Fruit fly (Drosophila melanogaster) whole organism, adult: ENCODE results near the gene CG2256.

Source experiments
- CG12768 ChIP-seq: fragments of 200-800 bp; sonication (Bioruptor generic); optimal IDR thresholded peaks from 2 replicates; lab custom pipeline; 2017; ENCODE audit warnings: missing biosample characterization, missing genetic modification characterization, mild to moderate bottlenecking, moderate library complexity, missing genetic modification reagents
- CG1620 ChIP-seq: fragments of 200-800 bp; sonication (Bioruptor generic); optimal IDR thresholded peaks from 2 replicates; lab custom pipeline; 2016; ENCODE audit warnings: missing biosample characterization, missing genetic modification characterization
- CG5204 ChIP-seq: fragments of 200-800 bp; sonication (Bioruptor generic); optimal IDR thresholded peaks from 2 replicates; lab custom pipeline; 2016; ENCODE audit warnings: missing biosample characterization, missing genetic modification characterization
- CG7101 ChIP-seq: fragments of 200-800 bp; sonication (Bioruptor generic); optimal IDR thresholded peaks from 2 replicates; lab custom pipeline; 2018; ENCODE audit warnings: missing biosample characterization, mild to moderate bottlenecking, missing genetic modification characterization, moderate library complexity
- Clk ChIP-seq: fragments of 200-800 bp; sonication (Bioruptor generic); optimal IDR thresholded peaks from 2 replicates; lab custom pipeline; 2017; ENCODE audit warnings: missing biosample characterization, missing genetic modification characterization
- Crg-1 ChIP-seq: fragments of 200-800 bp; sonication (Bioruptor generic); optimal IDR thresholded peaks from 2 replicates; lab custom pipeline; 2016; ENCODE audit warnings: missing biosample characterization, missing genetic modification characterization
- Hr96 ChIP-seq: fragments of 200-800 bp; sonication (Bioruptor generic); optimal IDR thresholded peaks from 2 replicates; lab custom pipeline; 2016; ENCODE audit warnings: missing biosample characterization, missing genetic modification characterization
- bab1 ChIP-seq: fragments of 200-800 bp; sonication (Bioruptor generic); optimal IDR thresholded peaks from 3 replicates; lab custom pipeline; 2019; ENCODE audit warnings: missing biosample characterization, mild to moderate bottlenecking, missing genetic modification characterization, moderate library complexity
- cic ChIP-seq: fragments of 200-800 bp; sonication (Bioruptor generic); optimal IDR thresholded peaks from 2 replicates; lab custom pipeline; 2017; ENCODE audit warnings: missing biosample characterization, mild to moderate bottlenecking, missing genetic modification characterization, moderate library complexity
- cnc ChIP-seq, 2 experiments: fragments of >200 bp; optimal IDR thresholded peaks; 2 replicates each; lab custom pipeline; 2017
- pad ChIP-seq: fragments of 200-800 bp; sonication (Bioruptor generic); optimal IDR thresholded peaks from 3 replicates; lab custom pipeline; 2017; ENCODE audit warnings: missing biosample characterization, missing genetic modification characterization, mild to moderate bottlenecking, moderate library complexity, missing genetic modification reagents
- toe ChIP-seq: fragments of 200-800 bp; sonication (Bioruptor generic); optimal IDR thresholded peaks from 2 replicates; lab custom pipeline; 2016; ENCODE audit warnings: missing biosample characterization, missing genetic modification characterization

DNA sequence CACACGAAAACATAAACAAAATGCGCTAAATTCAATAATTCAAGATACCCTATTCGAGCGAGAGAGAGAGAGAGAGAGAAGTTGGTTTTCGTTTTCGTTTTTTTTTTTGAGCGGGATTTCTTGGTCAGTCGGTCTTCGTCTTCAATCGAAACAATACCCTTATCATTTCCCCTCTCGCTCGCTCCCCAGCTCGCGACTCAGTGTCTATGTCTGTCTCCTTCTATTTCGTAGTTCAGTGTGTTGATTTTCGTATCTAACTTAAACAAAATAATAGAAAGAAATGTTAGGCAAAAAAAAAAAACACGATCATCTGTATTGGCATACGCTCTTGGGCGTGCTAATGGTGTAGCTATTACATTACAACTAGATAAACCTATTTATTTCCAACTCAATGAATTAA, 37.7 kb downstream of the CG2256 start:
- TF ChIP-seq CG5204 (no peak), pad (GFP tag; lab: Kevin White, UChicago) (peak; percentile 64), cnc (optimal IDR thresholded peaks at IDR 0.05; lab: Kevin White, UChicago) (no peak), toe (GFP tag; lab: Kevin White, UChicago) (no peak), CG1620 (GFP tag; lab: Kevin White, UChicago) (no peak), CG12768 (GFP tag; lab: Kevin White, UChicago) (no peak), CG7101 (tag; lab: Kevin White, UChicago) (no peak), Hr96 (no peak), bab1 (no peak), Clk (GFP tag; lab: Kevin White, UChicago) (no peak), Crg-1 (GFP tag; lab: Kevin White, UChicago) (no peak), cic (GFP tag; lab: Kevin White, UChicago) (no peak)
